Fruit fly (Drosophila melanogaster): Measurements from ENCODE around the gene CG12155.
A peak's percentile ranks its signal among the peaks of the same experiment; 100 is the strongest.

dm6 chrX:7704262-7705174 is 24.0 kb upstream of the CG12155 start:
- TF ChIP-seq Mnt (GFP tag; optimal IDR thresholded peaks at IDR 0.05): no peak
- TF ChIP-seq CG7045 (GFP tag; optimal IDR thresholded peaks at IDR 0.05): no peak
- no peak for TF ChIP-seq CG1620 (GFP tag; optimal IDR thresholded peaks at IDR 0.05)
- no peak for TF ChIP-seq cic (GFP tag; optimal IDR thresholded peaks at IDR 0.05)
- peak; percentile 42 for TF ChIP-seq kay (GFP tag; ENCODE audit: borderline replicate concordance)
- no peak for TF ChIP-seq pad (GFP tag; optimal IDR thresholded peaks at IDR 0.05)
- TF ChIP-seq CG7101 (tag; optimal IDR thresholded peaks at IDR 0.05): no peak
- TF ChIP-seq Clk (GFP tag; optimal IDR thresholded peaks at IDR 0.05): no peak
- no peak for TF ChIP-seq CG33017 (tag; optimal IDR thresholded peaks at IDR 0.05)
- TF ChIP-seq CG11617 (GFP tag; optimal IDR thresholded peaks at IDR 0.05): no peak

Measured in whole organism, adult.